Worm (Caenorhabditis elegans) whole organism, L2 larva: ENCODE results near the gene nhr-108.
A peak's percentile ranks its signal among the peaks of the same experiment; 100 is the strongest.

Source experiments
- C34F6.9 ChIP-seq: fragments of 150-350 bp; optimal IDR thresholded peaks from 2 replicates; lab custom pipeline; 2014; ENCODE audit warnings: missing biosample characterization, missing genetic modification characterization
- F13H6.1 ChIP-seq: sonication (generic microtip); optimal IDR thresholded peaks from 2 replicates; lab custom pipeline; 2016; ENCODE audit warnings: missing genetic modification characterization, missing compliant biosample characterization
- Y55F3AM.14 ChIP-seq: fragments of 200-800 bp; sonication (Bioruptor generic); optimal IDR thresholded peaks from 2 replicates; lab custom pipeline; 2018; ENCODE audit warnings: mild to moderate bottlenecking, missing genetic modification characterization, missing compliant biosample characterization
- alr-1 ChIP-seq: fragments of 150-350 bp; optimal IDR thresholded peaks from 2 replicates; lab custom pipeline; 2014; ENCODE audit warnings: missing biosample characterization, missing genetic modification characterization
- ama-1 ChIP-seq: fragments of 150-350 bp; optimal IDR thresholded peaks from 2 replicates; lab custom pipeline; 2018; ENCODE audit warnings: inconsistent platforms
- blmp-1 ChIP-seq: sonication (generic microtip); optimal IDR thresholded peaks from 2 replicates; lab custom pipeline; 2017; ENCODE audit warnings: missing genetic modification characterization, mild to moderate bottlenecking, missing compliant biosample characterization, antibody characterized with exemption, moderate library complexity; ENCODE audit not compliant: insufficient read depth
- ceh-16 ChIP-seq: fragments of 150-350 bp; optimal IDR thresholded peaks from 2 replicates; lab custom pipeline; 2014; ENCODE audit warnings: missing biosample characterization, missing genetic modification characterization
- ceh-82 ChIP-seq: fragments of 150-350 bp; optimal IDR thresholded peaks from 2 replicates; lab custom pipeline; 2014; ENCODE audit warnings: missing biosample characterization, missing genetic modification characterization
- dmd-4 ChIP-seq: sonication (generic microtip); optimal IDR thresholded peaks from 2 replicates; lab custom pipeline; 2017; ENCODE audit warnings: missing biosample characterization, missing genetic modification characterization
- elt-1 ChIP-seq: fragments of 150-350 bp; optimal IDR thresholded peaks from 2 replicates; lab custom pipeline; 2014; ENCODE audit warnings: missing biosample characterization, missing genetic modification characterization
- elt-3 ChIP-seq: sonication (generic microtip); optimal IDR thresholded peaks from 2 replicates; lab custom pipeline; 2017; ENCODE audit warnings: missing biosample characterization, missing genetic modification characterization
- fos-1 ChIP-seq: fragments of 150-350 bp; optimal IDR thresholded peaks from 2 replicates; lab custom pipeline; 2014; ENCODE audit warnings: missing biosample characterization, missing genetic modification characterization
- lsy-2 ChIP-seq, 2 experiments: fragments of 150-350 bp in 1 of 2; sonication (generic microtip) in 1 of 2; optimal IDR thresholded peaks; 2 replicates each; lab custom pipeline; 2014 to 2017; ENCODE audit warnings: missing biosample characterization in 2 of 2, missing genetic modification characterization in 2 of 2
- mdl-1 ChIP-seq, 2 experiments: fragments of 150-350 bp in 1 of 2; sonication (generic microtip) in 1 of 2; optimal IDR thresholded peaks; 2 replicates each; lab custom pipeline; 2017; ENCODE audit warnings: missing biosample characterization in 2 of 2, missing genetic modification characterization in 2 of 2
- nhr-10 ChIP-seq: sonication (generic microtip); optimal IDR thresholded peaks from 2 replicates; lab custom pipeline; 2017; ENCODE audit warnings: missing biosample characterization, missing genetic modification characterization
- nhr-12 ChIP-seq: fragments of 150-350 bp; optimal IDR thresholded peaks from 2 replicates; lab custom pipeline; 2014; ENCODE audit warnings: missing biosample characterization, missing genetic modification characterization
- nhr-129 ChIP-seq: fragments of 150-350 bp; optimal IDR thresholded peaks from 2 replicates; lab custom pipeline; 2014; ENCODE audit warnings: missing biosample characterization, missing genetic modification characterization
- nhr-23 ChIP-seq: fragments of 150-350 bp; optimal IDR thresholded peaks from 2 replicates; lab custom pipeline; 2014; ENCODE audit warnings: missing biosample characterization, missing genetic modification reagents, missing genetic modification characterization
- nhr-25 ChIP-seq: fragments of 150-350 bp; sonication (generic microtip); optimal IDR thresholded peaks from 3 replicates; lab custom pipeline; 2014; ENCODE audit warnings: missing biosample characterization, missing genetic modification characterization
- nhr-6 ChIP-seq: fragments of 150-350 bp; optimal IDR thresholded peaks from 2 replicates; lab custom pipeline; 2014; ENCODE audit warnings: missing biosample characterization, missing genetic modification characterization
- nhr-77 ChIP-seq: fragments of 150-350 bp; optimal IDR thresholded peaks from 2 replicates; lab custom pipeline; 2014; ENCODE audit warnings: missing biosample characterization, missing genetic modification characterization
- sem-4 ChIP-seq: fragments of 150-350 bp; optimal IDR thresholded peaks from 2 replicates; lab custom pipeline; 2014; ENCODE audit warnings: missing biosample characterization, missing genetic modification reagents, missing genetic modification characterization
- sma-3 ChIP-seq: sonication (generic microtip); optimal IDR thresholded peaks from 2 replicates; lab custom pipeline; 2016; ENCODE audit warnings: missing genetic modification reagents, missing genetic modification characterization, missing compliant biosample characterization
- sma-9 ChIP-seq, 2 experiments: fragments of 150-350 bp in 1 of 2; sonication (generic microtip) in 1 of 2; optimal IDR thresholded peaks; 2 replicates each; lab custom pipeline; 2014 to 2016; ENCODE audit warnings: missing genetic modification characterization in 2 of 2, mild to moderate bottlenecking in 1 of 2, missing biosample characterization in 1 of 2, missing compliant biosample characterization in 1 of 2, missing genetic modification reagents in 1 of 2, moderate library complexity in 1 of 2
- snpc-4 ChIP-seq: fragments of 150-350 bp; optimal IDR thresholded peaks from 2 replicates; lab custom pipeline; 2014; ENCODE audit warnings: missing biosample characterization, missing genetic modification characterization
- unc-55 ChIP-seq: fragments of 150-350 bp; sonication (generic microtip); optimal IDR thresholded peaks from 3 replicates; lab custom pipeline; 2014; ENCODE audit warnings: missing biosample characterization, missing genetic modification reagents, missing genetic modification characterization
- zag-1 ChIP-seq: fragments of 150-350 bp; optimal IDR thresholded peaks from 2 replicates; lab custom pipeline; 2014; ENCODE audit warnings: missing biosample characterization, missing genetic modification characterization
- ztf-1 ChIP-seq: fragments of 200-800 bp; sonication (Bioruptor generic); conservative IDR thresholded peaks from 2 replicates; pipeline ENCODE4 v1.3.6; 2022; ENCODE audit warnings: missing genetic modification characterization, missing compliant biosample characterization
- ztf-11 ChIP-seq: sonication (generic microtip); optimal IDR thresholded peaks from 2 replicates; lab custom pipeline; 2017; ENCODE audit warnings: missing biosample characterization, missing genetic modification characterization
- ztf-4 ChIP-seq: fragments of 150-350 bp; optimal IDR thresholded peaks from 2 replicates; lab custom pipeline; 2014; ENCODE audit warnings: missing biosample characterization, missing genetic modification characterization

nhr-108 gene

DNA sequence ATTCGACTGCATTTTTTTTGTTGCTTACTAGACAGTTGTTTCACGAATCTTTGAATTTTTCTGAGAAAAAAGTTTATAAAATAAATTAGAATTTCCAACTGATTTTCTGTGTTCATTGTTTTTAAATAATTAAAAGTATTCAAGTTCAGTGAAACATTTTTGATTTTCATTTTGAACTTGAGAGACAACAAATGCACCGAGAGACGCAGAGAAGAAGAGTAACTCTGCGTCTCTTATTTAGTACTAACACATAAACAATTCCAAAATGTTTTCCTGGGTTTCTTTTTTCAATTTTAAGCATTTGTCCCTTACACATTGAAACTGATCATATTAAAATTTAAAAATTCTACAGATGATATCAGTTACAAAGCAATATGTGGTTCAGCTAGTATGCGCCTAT lies 35.2 kb upstream of the nhr-108 start:
- TF ChIP-seq C34F6.9 (peak; percentile 18), unc-55 (no peak), nhr-77 (tag; lab: Kevin White, UChicago) (no peak), ztf-11 (tag; lab: Kevin White, UChicago) (no peak), ama-1 (lab: Kevin White, UChicago) (no peak), lsy-2 (tag; optimal IDR thresholded peaks at IDR 0.05; lab: Kevin White, UChicago) (no peak), sma-9 (GFP tag; optimal IDR thresholded peaks at IDR 0.05; lab: Kevin White, UChicago) (peak; percentile 43), sma-9 (tag; optimal IDR thresholded peaks at IDR 0.05; lab: Kevin White, UChicago) (no peak), elt-3 (tag; lab: Kevin White, UChicago) (no peak), Y55F3AM.14 (GFP tag; lab: Kevin White, UChicago) (no peak)
- TF ChIP-seq, all 48 proteins: peak for 2

- no peak for TF ChIP-seq ztf-1 (GFP tag; lab: Robert Waterston, UW)
- no peak for TF ChIP-seq sma-9 (GFP tag; optimal IDR thresholded peaks at IDR 0.05; lab: Kevin White, UChicago)
- TF ChIP-seq sma-9 (tag; optimal IDR thresholded peaks at IDR 0.05; lab: Kevin White, UChicago), result no peak
- no peak for TF ChIP-seq blmp-1 (tag; lab: Kevin White, UChicago)
- TF ChIP-seq nhr-129 (tag; lab: Kevin White, UChicago), result no peak
- no peak for TF ChIP-seq nhr-6 (tag; lab: Kevin White, UChicago)
- TF ChIP-seq ceh-82 (tag; lab: Kevin White, UChicago), result no peak
- no peak for TF ChIP-seq zag-1
- TF ChIP-seq elt-3 (tag; lab: Kevin White, UChicago), result no peak
- TF ChIP-seq nhr-25 (tag; lab: Kevin White, UChicago), result no peak
- TF ChIP-seq nhr-23 (tag; lab: Kevin White, UChicago), result no peak
- TF ChIP-seq ztf-4 (tag; lab: Kevin White, UChicago), result no peak
- TF ChIP-seq nhr-10 (tag; lab: Kevin White, UChicago), result no peak
Observed at ce11 chrV:15957098-15957497, 32.8 kb upstream of the nhr-108 start, which contains the start of gene F36G9.3. Gene F36G9.3, plus strand, starts transcription at chrV:15957398.

DNA sequence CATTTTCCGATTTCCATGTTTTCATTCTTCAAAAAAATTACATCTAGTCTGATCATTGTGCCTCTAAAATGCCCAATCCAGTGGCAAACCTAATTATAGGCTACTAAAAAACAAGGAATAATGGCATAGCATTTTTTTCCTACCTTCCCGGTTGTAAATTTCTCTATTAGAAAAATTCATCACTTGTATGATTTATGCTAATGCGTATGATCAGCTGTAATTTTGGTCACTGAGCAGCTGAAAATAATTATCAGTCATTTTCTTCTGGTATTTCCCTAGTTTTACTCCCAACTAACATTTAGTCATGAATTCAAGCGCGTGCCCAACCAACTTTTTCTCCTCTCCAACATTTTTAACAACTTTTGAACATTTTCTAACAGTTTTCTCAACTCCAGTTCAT lies 31.2 kb upstream of the nhr-108 start, which contains the start of gene srh-186:
Gene srh-186 (plus strand): TSS at position 301 of the 400 bp plus-strand sequence.
- TF ChIP-seq nhr-77 (tag; lab: Kevin White, UChicago) (no peak), mdl-1 (tag; optimal IDR thresholded peaks at IDR 0.05; lab: Kevin White, UChicago) (no peak), sma-9 (GFP tag; optimal IDR thresholded peaks at IDR 0.05; lab: Kevin White, UChicago) (no peak), sma-9 (tag; optimal IDR thresholded peaks at IDR 0.05; lab: Kevin White, UChicago) (no peak), C34F6.9 (no peak), alr-1 (tag; lab: Kevin White, UChicago) (no peak), ztf-4 (tag; lab: Kevin White, UChicago) (no peak), nhr-12 (tag; lab: Kevin White, UChicago) (no peak), blmp-1 (tag; lab: Kevin White, UChicago) (no peak)

DNA sequence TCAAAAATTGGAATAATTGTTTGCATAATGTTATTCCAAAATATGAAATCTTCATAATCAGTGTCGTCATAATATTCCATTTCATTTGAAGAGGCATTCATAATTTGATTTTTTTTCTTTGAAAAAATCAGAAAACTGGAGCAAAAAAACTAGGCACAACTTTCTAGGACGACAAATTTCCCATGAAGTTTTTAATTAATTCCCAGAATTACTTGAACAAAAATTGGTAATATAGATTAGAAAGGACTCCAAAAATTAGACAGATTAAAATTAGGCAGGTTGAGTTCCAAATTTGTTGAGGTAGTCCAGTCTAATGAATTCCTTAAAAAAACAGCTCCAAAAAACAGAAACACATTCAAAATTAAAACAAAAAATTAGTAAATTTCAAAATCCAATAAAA lies 30.7 kb upstream of the nhr-108 start, which contains the start of gene srw-57:
Gene srw-57 (minus strand): TSS at position 101 of the 400 bp plus-strand sequence.
- no peak for TF ChIP-seq nhr-25 (tag; lab: Kevin White, UChicago)
- no peak for TF ChIP-seq snpc-4 (tag; lab: Kevin White, UChicago)
- TF ChIP-seq sma-9 (GFP tag; optimal IDR thresholded peaks at IDR 0.05; lab: Kevin White, UChicago), result no peak
- TF ChIP-seq sma-9 (tag; optimal IDR thresholded peaks at IDR 0.05; lab: Kevin White, UChicago), result no peak
- no peak for TF ChIP-seq ceh-82 (tag; lab: Kevin White, UChicago)
- TF ChIP-seq nhr-10 (tag; lab: Kevin White, UChicago), result no peak
- TF ChIP-seq nhr-12 (tag; lab: Kevin White, UChicago), result no peak
- no peak for TF ChIP-seq C34F6.9
- TF ChIP-seq ama-1 (lab: Kevin White, UChicago), result no peak
- no peak for TF ChIP-seq dmd-4 (tag; lab: Kevin White, UChicago)
- no peak for TF ChIP-seq fos-1 (tag; lab: Kevin White, UChicago)

DNA sequence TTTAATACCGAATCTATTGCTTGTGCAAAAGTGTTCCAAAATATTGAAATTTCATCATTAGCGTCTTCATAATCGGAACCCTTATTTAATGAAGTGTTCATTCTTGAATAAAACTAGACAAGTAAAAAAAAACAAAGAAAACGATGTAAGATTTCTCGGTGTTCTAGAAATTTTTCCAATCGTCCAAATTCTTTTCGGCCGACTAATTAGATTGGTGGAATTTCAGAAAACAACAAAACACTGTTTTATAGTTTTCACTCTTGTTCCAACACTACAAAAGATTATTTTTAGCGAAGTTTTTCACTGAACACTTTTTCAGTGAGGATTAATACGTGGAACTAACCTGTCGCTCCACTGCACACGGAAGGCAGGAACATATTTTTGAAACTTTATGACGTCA lies 28.5 kb upstream of the nhr-108 start, which contains the start of gene srw-56:
Gene srw-56 (minus strand): TSS at position 101 of the 400 bp plus-strand sequence.
- TF ChIP-seq blmp-1 (tag; lab: Kevin White, UChicago), result no peak
- no peak for TF ChIP-seq nhr-23 (tag; lab: Kevin White, UChicago)
- no peak for TF ChIP-seq sem-4 (tag; lab: Kevin White, UChicago)
- TF ChIP-seq zag-1, result no peak
- no peak for TF ChIP-seq elt-1
- TF ChIP-seq unc-55, result no peak
- TF ChIP-seq F13H6.1 (tag; lab: Kevin White, UChicago), result no peak
- TF ChIP-seq ztf-4 (tag; lab: Kevin White, UChicago), result no peak
- TF ChIP-seq ceh-16 (tag; lab: Kevin White, UChicago), result no peak
- no peak for TF ChIP-seq sma-3 (GFP tag; lab: Kevin White, UChicago)
